Worm (Caenorhabditis elegans) whole organism, L1 larva: Measurements from ENCODE around the gene K06A1.2.

Source experiments
- C04F5.9 ChIP-seq: sonication (generic microtip); optimal IDR thresholded peaks from 2 replicates; lab custom pipeline; 2016; ENCODE audit warnings: missing genetic modification characterization, missing compliant biosample characterization
- C34B4.2 ChIP-seq: sonication (generic microtip); optimal IDR thresholded peaks from 2 replicates; lab custom pipeline; 2017; ENCODE audit warnings: mild to moderate bottlenecking, missing genetic modification characterization, missing compliant biosample characterization
- aly-2 ChIP-seq: fragments of 150-350 bp; optimal IDR thresholded peaks from 2 replicates; lab custom pipeline; 2014; ENCODE audit warnings: missing biosample characterization, missing genetic modification characterization
- ama-1 ChIP-seq: fragments of 150-350 bp; optimal IDR thresholded peaks from 2 replicates; lab custom pipeline; 2014
- blmp-1 ChIP-seq: fragments of 150-350 bp; optimal IDR thresholded peaks from 2 replicates; lab custom pipeline; 2014; ENCODE audit warnings: missing biosample characterization, missing genetic modification characterization
- ceh-63 ChIP-seq: fragments of 200-800 bp; sonication (Bioruptor generic); optimal IDR thresholded peaks from 2 replicates; lab custom pipeline; 2018; ENCODE audit warnings: mild to moderate bottlenecking, missing genetic modification characterization, missing compliant biosample characterization
- ceh-82 ChIP-seq, 3 experiments: fragments of 150-350 bp in 1 of 3; sonication (generic microtip) in 2 of 3; optimal IDR thresholded peaks; 2 replicates each; lab custom pipeline; 2014 to 2017; ENCODE audit warnings: missing biosample characterization in 3 of 3, missing genetic modification characterization in 3 of 3
- ceh-88 ChIP-seq: fragments of 200-800 bp; sonication (Bioruptor generic); IDR thresholded peaks from 2 replicates; pipeline ENCODE4 v1.3.6; 2022; ENCODE audit warnings: missing genetic modification characterization, missing compliant biosample characterization
- dpl-1 ChIP-seq, 3 experiments: fragments of 150-350 bp in 2 of 3; sonication (generic microtip) in 1 of 3; optimal IDR thresholded peaks; 2 replicates each; lab custom pipeline; 2014 to 2017; ENCODE audit warnings: missing biosample characterization in 3 of 3, missing genetic modification characterization in 3 of 3, missing genetic modification reagents in 3 of 3
- egl-13 ChIP-seq: sonication (generic microtip); optimal IDR thresholded peaks from 2 replicates; lab custom pipeline; 2016; ENCODE audit warnings: missing genotype, missing genetic modification reagents, missing genetic modification characterization, missing compliant biosample characterization
- egl-27 ChIP-seq, 2 experiments: fragments of 150-350 bp in 1 of 2; sonication (generic microtip); optimal IDR thresholded peaks; 3 replicates each; lab custom pipeline; 2017 to 2018; ENCODE audit warnings: missing biosample characterization in 2 of 2, missing genetic modification characterization in 2 of 2, missing genetic modification reagents in 2 of 2
- elt-2 ChIP-seq: sonication (generic microtip); optimal IDR thresholded peaks from 2 replicates; lab custom pipeline; 2016; ENCODE audit warnings: missing genetic modification characterization, mild to moderate bottlenecking, inconsistent platforms, missing compliant biosample characterization, missing genetic modification reagents
- ets-5 ChIP-seq: fragments of 200-800 bp; sonication (Bioruptor generic); IDR thresholded peaks from 2 replicates; pipeline ENCODE4 v1.3.6; 2022; ENCODE audit warnings: missing genetic modification characterization, missing compliant biosample characterization
- hpl-2 ChIP-seq: fragments of 150-350 bp; optimal IDR thresholded peaks from 2 replicates; lab custom pipeline; 2014; ENCODE audit warnings: missing biosample characterization, missing genetic modification reagents, missing genetic modification characterization
- lin-13 ChIP-seq: fragments of 150-350 bp; optimal IDR thresholded peaks from 2 replicates; lab custom pipeline; 2014; ENCODE audit warnings: missing biosample characterization, missing genetic modification reagents, missing genetic modification characterization
- lin-15B ChIP-seq: fragments of 150-350 bp; sonication (generic microtip); optimal IDR thresholded peaks from 3 replicates; lab custom pipeline; 2014; ENCODE audit warnings: missing biosample characterization, missing genetic modification characterization
- lir-3 ChIP-seq: sonication (generic microtip); optimal IDR thresholded peaks from 2 replicates; lab custom pipeline; 2016; ENCODE audit warnings: mild to moderate bottlenecking, missing genetic modification characterization, moderate library complexity, missing compliant biosample characterization; ENCODE audit not compliant: poor library complexity
- mab-9 ChIP-seq: fragments of 200-800 bp; sonication (Bioruptor generic); IDR thresholded peaks from 2 replicates; pipeline ENCODE4 v1.3.6; 2022; ENCODE audit warnings: missing genetic modification reagents, missing genetic modification characterization, missing compliant biosample characterization
- mdl-1 ChIP-seq, 2 experiments: fragments of 150-350 bp; optimal IDR thresholded peaks; 2 replicates each; lab custom pipeline; 2014 to 2017; ENCODE audit warnings: missing biosample characterization in 2 of 2, missing genetic modification characterization in 2 of 2, inconsistent platforms in 1 of 2
- mef-2 ChIP-seq: fragments of 150-350 bp; optimal IDR thresholded peaks from 2 replicates; lab custom pipeline; 2014; ENCODE audit warnings: missing biosample characterization, missing genetic modification characterization
- nhr-47 ChIP-seq: sonication (generic microtip); optimal IDR thresholded peaks from 2 replicates; lab custom pipeline; 2016; ENCODE audit warnings: mild to moderate bottlenecking, missing genetic modification characterization, moderate library complexity, missing compliant biosample characterization
- nhr-71 ChIP-seq: sonication (generic microtip); optimal IDR thresholded peaks from 2 replicates; lab custom pipeline; 2016; ENCODE audit warnings: mild to moderate bottlenecking, missing genetic modification characterization, moderate library complexity, missing compliant biosample characterization
- nhr-77 ChIP-seq: fragments of 150-350 bp; optimal IDR thresholded peaks from 2 replicates; lab custom pipeline; 2014; ENCODE audit warnings: missing biosample characterization, missing genetic modification characterization
- nhr-90 ChIP-seq: sonication (generic microtip); optimal IDR thresholded peaks from 2 replicates; lab custom pipeline; 2016; ENCODE audit warnings: mild to moderate bottlenecking, missing genetic modification characterization, missing compliant biosample characterization; ENCODE audit not compliant: poor library complexity
- rnt-1 ChIP-seq: sonication (generic microtip); optimal IDR thresholded peaks from 2 replicates; lab custom pipeline; 2016; ENCODE audit warnings: mild to moderate bottlenecking, missing genetic modification characterization, moderate library complexity, missing compliant biosample characterization
- snpc-4 ChIP-seq: fragments of 150-350 bp; optimal IDR thresholded peaks from 2 replicates; lab custom pipeline; 2014; ENCODE audit warnings: missing biosample characterization, missing genetic modification characterization
- sup-37 ChIP-seq: fragments of 200-800 bp; sonication (Bioruptor generic); optimal IDR thresholded peaks from 2 replicates; lab custom pipeline; 2018; ENCODE audit warnings: mild to moderate bottlenecking, missing genetic modification characterization, missing compliant biosample characterization
- swsn-7 ChIP-seq: sonication (generic microtip); optimal IDR thresholded peaks from 2 replicates; lab custom pipeline; 2016; ENCODE audit warnings: missing genetic modification characterization, missing compliant biosample characterization
- tlp-1 ChIP-seq: fragments of 150-350 bp; optimal IDR thresholded peaks from 2 replicates; lab custom pipeline; 2014; ENCODE audit warnings: missing biosample characterization, missing genetic modification characterization
- unc-86 ChIP-seq: sonication (generic microtip); optimal IDR thresholded peaks from 2 replicates; lab custom pipeline; 2016; ENCODE audit warnings: missing genetic modification characterization, missing compliant biosample characterization
- zag-1 ChIP-seq: fragments of 150-350 bp; optimal IDR thresholded peaks from 2 replicates; lab custom pipeline; 2014; ENCODE audit warnings: missing biosample characterization, missing genetic modification characterization
- ztf-11 ChIP-seq, 2 experiments: sonication (generic microtip); optimal IDR thresholded peaks; 2 replicates each; lab custom pipeline; 2016 to 2017; ENCODE audit warnings: missing genetic modification characterization in 2 of 2, missing biosample characterization in 1 of 2, missing compliant biosample characterization in 1 of 2

The K06A1.2 gene

ce11 chrII:6419163-6419562, 24.6 kb upstream of the K06A1.2 start:
- TF ChIP-seq C04F5.9 (tag; lab: Kevin White, UChicago): no peak
- TF ChIP-seq egl-27 (tag; optimal IDR thresholded peaks at IDR 0.05; lab: Kevin White, UChicago): no peak
- no peak for TF ChIP-seq elt-2 (tag; lab: Kevin White, UChicago)
- TF ChIP-seq lin-13 (GFP tag; lab: Kevin White, UChicago): no peak
- TF ChIP-seq ceh-88 (GFP tag; lab: Robert Waterston, UW): no peak
- TF ChIP-seq unc-86 (tag; lab: Kevin White, UChicago): no peak
- no peak for TF ChIP-seq nhr-90
- TF ChIP-seq hpl-2 (GFP tag; lab: Kevin White, UChicago): no peak
- no peak for TF ChIP-seq lir-3 (tag; lab: Kevin White, UChicago)
- no peak for TF ChIP-seq dpl-1 (GFP tag; optimal IDR thresholded peaks at IDR 0.05; lab: Kevin White, UChicago)
- TF ChIP-seq nhr-71 (tag; lab: Kevin White, UChicago): no peak
- TF ChIP-seq ceh-82 (tag; optimal IDR thresholded peaks at IDR 0.05; lab: Kevin White, UChicago): no peak
- TF ChIP-seq sup-37 (GFP tag; lab: Kevin White, UChicago): no peak
- TF ChIP-seq blmp-1: no peak
- TF ChIP-seq zag-1 (tag; lab: Kevin White, UChicago): no peak

DNA sequence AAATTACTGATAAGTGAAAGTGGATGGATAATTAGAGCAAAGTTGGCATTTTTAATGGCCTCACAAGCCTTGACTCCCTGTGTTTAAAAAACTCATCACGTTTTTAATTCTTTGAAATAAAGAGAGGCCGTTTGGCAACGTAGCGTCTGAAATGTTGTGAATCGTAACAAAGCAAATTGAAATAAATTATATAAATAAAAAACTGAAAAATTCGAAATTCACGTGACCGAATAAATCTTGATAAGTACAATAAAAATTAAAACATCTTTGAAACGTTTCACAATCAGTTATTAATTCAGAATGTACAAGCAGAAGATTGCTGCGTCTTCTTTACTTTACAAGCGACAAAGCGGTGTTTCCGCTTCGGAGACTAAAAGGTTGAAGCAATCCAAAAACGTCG, 21.0 kb upstream of the K06A1.2 start, which contains the start of gene K03H9.3:
K03H9.3 (plus strand) TSS at position 301 of the 400 bp plus-strand sequence.
- TF ChIP-seq aly-2 (tag; lab: Kevin White, UChicago): no peak
- TF ChIP-seq ceh-63 (GFP tag; lab: Kevin White, UChicago): no peak
- TF ChIP-seq egl-13 (tag; lab: Kevin White, UChicago): no peak
- TF ChIP-seq, all 84 proteins: peak for 0

- TF ChIP-seq C34B4.2 (tag; lab: Kevin White, UChicago): no peak
- no peak for TF ChIP-seq nhr-77
- TF ChIP-seq tlp-1 (tag; lab: Kevin White, UChicago): no peak
- TF ChIP-seq lin-15B (tag; lab: Kevin White, UChicago): no peak
- no peak for TF ChIP-seq lir-3 (tag; lab: Kevin White, UChicago)
- no peak for TF ChIP-seq swsn-7
- TF ChIP-seq nhr-47 (tag; lab: Kevin White, UChicago): no peak
- no peak for TF ChIP-seq mef-2
- no peak for TF ChIP-seq egl-13 (tag; lab: Kevin White, UChicago)
- TF ChIP-seq nhr-71 (tag; lab: Kevin White, UChicago): no peak
- TF ChIP-seq mab-9 (GFP tag; lab: Robert Waterston, UW): no peak
- TF ChIP-seq unc-86 (tag; lab: Kevin White, UChicago): no peak
- TF ChIP-seq ama-1 (lab: Kevin White, UChicago): no peak
Measured at ce11 chrII:6425993-6426392, 17.8 kb upstream of the K06A1.2 start, which contains the start of gene col-75. TSS of gene col-75 (plus strand) at chrII:6426293.

DNA sequence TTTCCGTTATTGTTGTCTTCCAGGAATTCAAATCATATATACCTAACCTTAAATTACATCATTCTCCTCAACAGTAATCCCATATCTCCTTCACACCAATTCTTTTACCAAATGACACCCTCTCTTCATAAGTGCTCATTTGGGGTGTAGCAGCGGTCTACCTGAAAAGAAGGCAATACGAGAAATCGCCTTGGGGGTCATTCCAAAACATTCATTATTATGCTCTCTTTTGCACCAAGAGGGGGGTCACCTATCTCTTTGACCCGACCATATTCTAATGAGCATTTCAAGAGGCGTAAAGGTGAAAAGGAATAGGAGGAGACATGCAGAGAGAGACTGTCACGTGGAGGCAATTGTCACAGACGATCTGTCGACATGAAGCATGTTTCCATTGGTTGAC, 7.0 kb upstream of the K06A1.2 start:
- TF ChIP-seq ztf-11 (tag; optimal IDR thresholded peaks at IDR 0.05; lab: Kevin White, UChicago) (peak in 1 of 2 experiments; percentile 0), rnt-1 (no peak), lir-3 (tag; lab: Kevin White, UChicago) (no peak)

- TF ChIP-seq snpc-4: no peak
- no peak for TF ChIP-seq lir-3 (tag; lab: Kevin White, UChicago)
- TF ChIP-seq swsn-7: no peak
- no peak for TF ChIP-seq egl-13 (tag; lab: Kevin White, UChicago)
- TF ChIP-seq ceh-88 (GFP tag; lab: Robert Waterston, UW): no peak
- no peak for TF ChIP-seq ets-5 (GFP tag; lab: Robert Waterston, UW)
- no peak for TF ChIP-seq mdl-1 (tag; optimal IDR thresholded peaks at IDR 0.05; lab: Kevin White, UChicago)
Measured at ce11 chrII:6441128-6441527, 2.7 kb upstream of the K06A1.2 start, which contains the start of gene cutl-16. TSS of gene cutl-16 (plus strand) at chrII:6441428.
